Worm (Caenorhabditis elegans) whole organism, midembryonic: ENCODE data around the gene pcm-1.

Experiments used
- cog-1 ChIP-seq: sonication (generic microtip); optimal IDR thresholded peaks from 2 replicates; lab custom pipeline; 2016; ENCODE audit warnings: missing genetic modification characterization, missing compliant biosample characterization
- flt-1 ChIP-seq: fragments of 200-800 bp; sonication (Bioruptor generic); IDR thresholded peaks from 2 replicates; pipeline ENCODE4 v1.3.6; 2022; ENCODE audit warnings: missing genetic modification characterization, missing compliant biosample characterization
- tab-1 ChIP-seq: fragments of 200-800 bp; sonication (Bioruptor generic); IDR thresholded peaks from 2 replicates; pipeline ENCODE4 v1.3.6; 2022; ENCODE audit warnings: missing genetic modification characterization, missing compliant biosample characterization
- ztf-23 ChIP-seq: fragments of 200-800 bp; sonication (Bioruptor generic); IDR thresholded peaks from 2 replicates; pipeline ENCODE4 v1.3.6; 2022; ENCODE audit warnings: missing genetic modification reagents, missing genetic modification characterization, missing compliant biosample characterization

- TF ChIP-seq ztf-23 (GFP tag; lab: Robert Waterston, UW) (no peak), flt-1 (GFP tag; lab: Robert Waterston, UW) (no peak), tab-1 (no peak), cog-1 (no peak)
Measured at ce11 chrV:6012401-6012800, 48.7 kb upstream of the pcm-1 start.
